Worm (Caenorhabditis elegans) whole organism, L3 larva: Measurements from ENCODE around the gene mpst-4.
A peak's percentile ranks its signal among the peaks of the same experiment; 100 is the strongest.

ENCODE experiments used
- ZK546.5 ChIP-seq: sonication (generic microtip); optimal IDR thresholded peaks from 2 replicates; lab custom pipeline; 2017; ENCODE audit warnings: missing biosample characterization, missing genetic modification characterization
- ama-1 ChIP-seq: fragments of 150-350 bp; optimal IDR thresholded peaks from 2 replicates; lab custom pipeline; 2018
- ceh-28 ChIP-seq: fragments of 150-350 bp; optimal IDR thresholded peaks from 2 replicates; lab custom pipeline; 2014; ENCODE audit warnings: missing biosample characterization, missing genetic modification reagents, missing genetic modification characterization
- daf-12 ChIP-seq: fragments of 150-350 bp; optimal IDR thresholded peaks from 2 replicates; lab custom pipeline; 2014; ENCODE audit warnings: missing biosample characterization, missing genetic modification reagents, missing genetic modification characterization
- egl-27 ChIP-seq: sonication (generic microtip); optimal IDR thresholded peaks from 4 replicates; lab custom pipeline; 2017; ENCODE audit warnings: missing biosample characterization, missing genetic modification reagents, missing genetic modification characterization
- egl-5 ChIP-seq: fragments of 150-350 bp; optimal IDR thresholded peaks from 2 replicates; lab custom pipeline; 2017; ENCODE audit warnings: missing biosample characterization, missing genetic modification reagents, missing genetic modification characterization, inconsistent platforms
- elt-3 ChIP-seq, 3 experiments: fragments of 150-350 bp in 1 of 3; sonication (generic microtip) in 2 of 3; optimal IDR thresholded peaks; 2 replicates in 2 of 3; 4 replicates in 1 of 3; lab custom pipeline; 2014 to 2017; ENCODE audit warnings: missing biosample characterization in 3 of 3, missing genetic modification characterization in 3 of 3
- eor-1 ChIP-seq, 2 experiments: fragments of 150-350 bp; optimal IDR thresholded peaks; 2 replicates each; lab custom pipeline; 2014 to 2018; ENCODE audit warnings: missing biosample characterization in 2 of 2, missing genetic modification characterization in 2 of 2
- fkh-10 ChIP-seq: sonication (generic microtip); optimal IDR thresholded peaks from 2 replicates; lab custom pipeline; 2017; ENCODE audit warnings: missing biosample characterization, missing genetic modification reagents, missing genetic modification characterization
- fos-1 ChIP-seq: fragments of 150-350 bp; optimal IDR thresholded peaks from 2 replicates; lab custom pipeline; 2014; ENCODE audit warnings: missing biosample characterization, missing genetic modification characterization
- hmg-11 ChIP-seq: sonication (generic microtip); optimal IDR thresholded peaks from 2 replicates; lab custom pipeline; 2016; ENCODE audit warnings: missing genetic modification characterization, missing compliant biosample characterization
- jun-1 ChIP-seq: fragments of 150-350 bp; optimal IDR thresholded peaks from 2 replicates; lab custom pipeline; 2014; ENCODE audit warnings: missing biosample characterization, missing genetic modification reagents, missing genetic modification characterization
- lin-15B ChIP-seq: fragments of 150-350 bp; optimal IDR thresholded peaks from 2 replicates; lab custom pipeline; 2014; ENCODE audit warnings: missing biosample characterization, missing genetic modification characterization
- lsy-12 ChIP-seq: sonication (generic microtip); optimal IDR thresholded peaks from 2 replicates; lab custom pipeline; 2016; ENCODE audit warnings: mild to moderate bottlenecking, missing genetic modification characterization, missing compliant biosample characterization
- nhr-11 ChIP-seq: fragments of 150-350 bp; optimal IDR thresholded peaks from 2 replicates; lab custom pipeline; 2014; ENCODE audit warnings: missing biosample characterization, missing genetic modification characterization
- nhr-12 ChIP-seq: fragments of 150-350 bp; optimal IDR thresholded peaks from 2 replicates; lab custom pipeline; 2014; ENCODE audit warnings: missing biosample characterization, missing genetic modification characterization
- nhr-23 ChIP-seq: fragments of 150-350 bp; optimal IDR thresholded peaks from 2 replicates; lab custom pipeline; 2014; ENCODE audit warnings: missing biosample characterization, missing genetic modification reagents, missing genetic modification characterization
- nhr-237 ChIP-seq: fragments of 150-350 bp; optimal IDR thresholded peaks from 2 replicates; lab custom pipeline; 2014; ENCODE audit warnings: missing biosample characterization, missing genetic modification characterization
- nhr-25 ChIP-seq: sonication (generic microtip); optimal IDR thresholded peaks from 2 replicates; lab custom pipeline; 2017; ENCODE audit warnings: missing biosample characterization, missing genetic modification characterization
- nhr-28 ChIP-seq: fragments of 150-350 bp; optimal IDR thresholded peaks from 2 replicates; lab custom pipeline; 2014; ENCODE audit warnings: missing biosample characterization, missing genetic modification characterization
- nhr-43 ChIP-seq: sonication (generic microtip); optimal IDR thresholded peaks from 2 replicates; lab custom pipeline; 2016; ENCODE audit warnings: mild to moderate bottlenecking, missing genetic modification characterization, missing compliant biosample characterization; ENCODE audit not compliant: poor library complexity, severe bottlenecking
- nhr-67 ChIP-seq: fragments of 150-350 bp; optimal IDR thresholded peaks from 2 replicates; lab custom pipeline; 2014; ENCODE audit warnings: missing biosample characterization, missing genetic modification characterization
- nhr-77 ChIP-seq: fragments of 150-350 bp; optimal IDR thresholded peaks from 2 replicates; lab custom pipeline; 2014; ENCODE audit warnings: missing biosample characterization, missing genetic modification characterization
- pha-4 ChIP-seq: fragments of 150-350 bp; optimal IDR thresholded peaks from 2 replicates; lab custom pipeline; 2014; ENCODE audit warnings: missing biosample characterization, missing genetic modification reagents, missing genetic modification characterization
- sea-2 ChIP-seq: fragments of 150-350 bp; sonication (generic microtip); optimal IDR thresholded peaks from 4 replicates; lab custom pipeline; 2014; ENCODE audit warnings: missing biosample characterization, missing genetic modification reagents, missing genetic modification characterization
- skn-1 ChIP-seq: fragments of 150-350 bp; optimal IDR thresholded peaks from 2 replicates; lab custom pipeline; 2014; ENCODE audit warnings: missing biosample characterization, missing genetic modification characterization
- snpc-4 ChIP-seq: fragments of 150-350 bp; optimal IDR thresholded peaks from 2 replicates; lab custom pipeline; 2014; ENCODE audit warnings: missing biosample characterization, missing genetic modification characterization
- tbx-2 ChIP-seq: sonication (generic microtip); optimal IDR thresholded peaks from 2 replicates; lab custom pipeline; 2016; ENCODE audit warnings: mild to moderate bottlenecking, missing genetic modification characterization, missing compliant biosample characterization
- unc-39 ChIP-seq: sonication (generic microtip); optimal IDR thresholded peaks from 4 replicates; lab custom pipeline; 2017; ENCODE audit warnings: missing biosample characterization, missing genetic modification characterization
- unc-62 ChIP-seq: fragments of 150-350 bp; sonication (generic microtip); optimal IDR thresholded peaks from 4 replicates; lab custom pipeline; 2014; ENCODE audit warnings: missing biosample characterization, missing genetic modification reagents, missing genetic modification characterization
- zag-1 ChIP-seq: fragments of 150-350 bp; optimal IDR thresholded peaks from 2 replicates; lab custom pipeline; 2014; ENCODE audit warnings: missing biosample characterization, missing genetic modification characterization
- ztf-4 ChIP-seq: fragments of 150-350 bp; optimal IDR thresholded peaks from 2 replicates; lab custom pipeline; 2014; ENCODE audit warnings: missing biosample characterization, missing genetic modification characterization

The mpst-4 gene

DNA sequence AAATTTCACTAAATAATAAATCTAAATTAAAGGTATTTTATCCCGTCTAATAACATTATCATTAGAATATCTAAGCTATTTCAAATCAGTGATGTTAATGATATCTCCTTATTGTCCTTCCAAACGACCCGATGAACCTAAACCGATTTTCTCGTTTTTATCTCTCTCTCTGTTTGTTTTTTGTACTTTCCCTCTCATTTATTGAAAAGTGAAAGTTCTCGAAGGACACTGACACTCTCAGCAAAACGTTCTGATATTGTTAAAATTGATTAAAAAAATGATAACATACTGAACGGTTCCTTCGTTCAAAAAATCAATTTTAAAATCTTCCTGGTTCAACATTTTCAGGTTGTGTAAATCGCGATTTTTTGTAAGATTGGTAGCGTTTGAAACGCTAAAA is 12.8 kb upstream of the mpst-4 start, which contains the start of gene F11G11.13:
Gene F11G11.13, minus strand, starts transcription at position 89 of the 400 bp plus-strand sequence.
- no peak for TF ChIP-seq jun-1 (tag; lab: Kevin White, UChicago)
- TF ChIP-seq nhr-23: peak; percentile 55
- no peak for TF ChIP-seq nhr-12 (tag; lab: Kevin White, UChicago)
- TF ChIP-seq daf-12 (tag; lab: Kevin White, UChicago): no peak
- TF ChIP-seq tbx-2 (tag; lab: Kevin White, UChicago): no peak
- no peak for TF ChIP-seq lsy-12
- peak; percentile 67 for TF ChIP-seq nhr-25 (tag; lab: Kevin White, UChicago)
- TF ChIP-seq nhr-28: no peak
- TF ChIP-seq eor-1 (tag; optimal IDR thresholded peaks at IDR 0.05; lab: Kevin White, UChicago): no peak
- no peak for TF ChIP-seq zag-1 (tag; lab: Kevin White, UChicago)
- peak in 1 of 3 experiments; percentile 6 for TF ChIP-seq elt-3 (tag; optimal IDR thresholded peaks at IDR 0.05; lab: Kevin White, UChicago)
- TF ChIP-seq nhr-43 (tag; lab: Kevin White, UChicago): peak; percentile 27

DNA sequence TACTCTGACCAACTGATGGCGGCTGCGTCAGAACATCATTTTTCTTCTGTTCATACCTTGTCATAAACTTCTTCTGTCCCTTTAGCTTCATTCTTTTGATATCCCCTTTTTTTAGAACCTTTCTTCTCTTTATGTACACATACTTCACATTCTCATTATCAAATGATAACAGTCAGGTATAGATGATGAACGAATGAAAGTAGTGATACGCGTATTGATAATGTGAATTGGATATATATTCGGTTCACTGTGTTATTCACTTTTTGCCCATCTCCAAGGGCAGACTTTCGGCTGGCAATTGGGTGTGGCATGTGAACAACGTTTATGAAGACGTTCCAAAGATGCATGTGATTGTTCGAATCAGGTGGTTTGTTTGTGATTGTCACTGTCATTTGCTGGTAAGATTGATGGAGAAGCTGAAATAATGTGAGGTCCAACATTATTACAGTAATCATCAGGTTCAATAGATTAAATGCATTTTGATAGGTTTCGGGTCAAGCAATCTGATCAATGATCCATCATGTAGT is 11.1 kb upstream of the mpst-4 start, which contains the start of gene F11G11.15:
Gene F11G11.15, plus strand, starts transcription at position 511 of the 527 bp plus-strand sequence.
- TF ChIP-seq snpc-4: no peak
- TF ChIP-seq egl-5 (tag; lab: Kevin White, UChicago): no peak
- TF ChIP-seq unc-62 (GFP tag; lab: Kevin White, UChicago): no peak
- TF ChIP-seq sea-2 (GFP tag; lab: Kevin White, UChicago): no peak
- no peak for TF ChIP-seq pha-4
- peak in 1 of 3 experiments; percentile 42 for TF ChIP-seq elt-3 (tag; optimal IDR thresholded peaks at IDR 0.05; lab: Kevin White, UChicago)
- TF ChIP-seq ceh-28 (tag; lab: Kevin White, UChicago): no peak
- TF ChIP-seq nhr-43 (tag; lab: Kevin White, UChicago): peak; percentile 25
- TF ChIP-seq nhr-77 (tag; lab: Kevin White, UChicago): no peak
- no peak for TF ChIP-seq nhr-11 (tag; lab: Kevin White, UChicago)
- TF ChIP-seq fkh-10 (GFP tag; lab: Kevin White, UChicago): no peak
- peak; percentile 79 for TF ChIP-seq nhr-25 (tag; lab: Kevin White, UChicago)
- no peak for TF ChIP-seq jun-1 (tag; lab: Kevin White, UChicago)
- no peak for TF ChIP-seq skn-1 (tag; lab: Kevin White, UChicago)

DNA sequence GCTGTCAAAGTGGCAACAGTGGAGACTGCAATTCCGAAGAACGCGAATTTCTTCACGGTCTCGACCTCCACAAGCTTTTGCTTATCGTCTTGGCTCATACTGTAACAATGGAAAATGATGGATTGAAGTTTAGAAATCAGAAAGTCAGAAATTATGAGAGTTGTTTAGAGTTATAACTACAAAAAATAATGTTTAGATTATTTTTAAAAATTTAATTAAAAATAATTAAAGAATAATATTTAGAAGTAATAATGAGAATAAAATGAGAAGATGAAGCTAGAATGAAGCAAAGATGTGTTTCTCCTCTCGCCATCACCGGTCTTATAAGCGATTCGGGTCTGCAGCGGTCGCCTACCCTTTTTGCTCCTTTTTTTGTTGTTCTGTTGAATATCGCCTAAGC is 9.8 kb upstream of the mpst-4 start, which contains the start of gene col-73:
Gene col-73, minus strand, starts transcription at position 101 of the 400 bp plus-strand sequence.
- TF ChIP-seq elt-3 (tag; optimal IDR thresholded peaks at IDR 0.05; lab: Kevin White, UChicago) (no peak), nhr-77 (tag; lab: Kevin White, UChicago) (no peak), nhr-67 (no peak), unc-39 (tag; lab: Kevin White, UChicago) (no peak), hmg-11 (tag; lab: Kevin White, UChicago) (no peak), tbx-2 (tag; lab: Kevin White, UChicago) (no peak), fkh-10 (GFP tag; lab: Kevin White, UChicago) (no peak), ceh-28 (tag; lab: Kevin White, UChicago) (no peak), lin-15B (tag; lab: Kevin White, UChicago) (no peak), nhr-25 (tag; lab: Kevin White, UChicago) (no peak), eor-1 (tag; optimal IDR thresholded peaks at IDR 0.05; lab: Kevin White, UChicago) (no peak), nhr-237 (no peak), snpc-4 (no peak), ama-1 (lab: Kevin White, UChicago) (no peak), egl-27 (tag; lab: Kevin White, UChicago) (no peak), unc-62 (GFP tag; lab: Kevin White, UChicago) (no peak)

DNA sequence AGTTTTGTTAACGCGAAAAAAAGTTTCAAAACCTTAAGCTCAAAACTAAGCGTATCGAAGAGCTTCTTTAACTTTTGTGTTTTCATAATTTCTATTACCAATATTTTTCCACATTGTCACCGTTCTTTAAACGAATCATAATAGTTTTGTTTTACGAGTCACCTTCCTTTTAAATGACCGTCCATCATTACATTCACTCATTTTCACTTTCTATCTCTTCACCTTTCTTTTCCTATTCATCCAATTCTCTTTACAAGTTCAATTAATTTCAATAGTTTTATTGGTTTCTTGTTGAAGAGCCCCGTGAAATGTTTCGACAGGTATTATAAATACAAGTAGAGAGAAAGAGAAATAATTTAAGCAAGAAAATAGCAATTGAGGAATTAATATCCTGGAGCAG is 8.6 kb upstream of the mpst-4 start:
- peak; percentile 35 for TF ChIP-seq nhr-43 (tag; lab: Kevin White, UChicago)
- no peak for TF ChIP-seq ztf-4 (tag; lab: Kevin White, UChicago)
- TF ChIP-seq, all 47 proteins: peak for 1

DNA sequence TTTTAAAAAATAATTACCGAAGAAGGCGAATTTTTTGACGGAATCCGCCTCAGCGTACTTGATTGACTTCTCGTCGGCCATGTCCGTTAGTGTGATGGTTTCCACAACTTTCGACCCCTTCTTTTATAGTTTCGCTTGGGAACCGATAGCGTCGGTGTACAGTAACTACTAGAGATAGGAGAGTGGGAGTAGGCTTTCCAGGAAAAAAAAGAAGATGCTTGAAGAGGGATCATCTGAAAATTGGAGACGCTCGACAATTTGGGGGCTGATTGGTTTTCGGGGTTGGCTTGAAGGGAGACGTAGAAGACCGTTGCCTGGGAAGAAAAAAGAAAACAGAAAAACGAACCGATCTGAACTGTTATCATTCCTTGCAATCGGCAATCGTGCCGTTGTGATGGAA is 7.4 kb upstream of the mpst-4 start, which contains the start of gene col-20:
Gene col-20, minus strand, starts transcription at position 101 of the 400 bp plus-strand sequence.
- no peak for TF ChIP-seq zag-1 (tag; lab: Kevin White, UChicago)
- no peak for TF ChIP-seq daf-12 (tag; lab: Kevin White, UChicago)
- TF ChIP-seq fos-1 (tag; lab: Kevin White, UChicago): no peak
- no peak for TF ChIP-seq tbx-2 (tag; lab: Kevin White, UChicago)
- TF ChIP-seq unc-39 (tag; lab: Kevin White, UChicago): no peak
- TF ChIP-seq lin-15B (tag; lab: Kevin White, UChicago): no peak
- no peak for TF ChIP-seq ZK546.5
- no peak for TF ChIP-seq nhr-237
- no peak for TF ChIP-seq unc-62 (GFP tag; lab: Kevin White, UChicago)
